Worm (Caenorhabditis elegans) whole organism, late embryonic: Measurements from ENCODE around the gene nhr-61.

Source experiments
- C38D4.7 ChIP-seq: fragments of 200-800 bp; sonication (Bioruptor generic); optimal IDR thresholded peaks from 2 replicates; lab custom pipeline; 2018; ENCODE audit warnings: mild to moderate bottlenecking, missing genetic modification characterization, moderate library complexity, missing compliant biosample characterization
- F13H6.1 ChIP-seq: sonication (generic microtip); optimal IDR thresholded peaks from 2 replicates; lab custom pipeline; 2016; ENCODE audit warnings: missing genetic modification characterization, missing compliant biosample characterization
- K02D7.2 ChIP-seq: sonication (generic microtip); optimal IDR thresholded peaks from 2 replicates; lab custom pipeline; 2017; ENCODE audit warnings: mild to moderate bottlenecking, missing genetic modification characterization, missing compliant biosample characterization
- Y22D7AL.16 ChIP-seq: sonication (generic microtip); optimal IDR thresholded peaks from 2 replicates; lab custom pipeline; 2016; ENCODE audit warnings: missing genetic modification characterization, missing compliant biosample characterization
- ceh-30 ChIP-seq: fragments of 150-350 bp; optimal IDR thresholded peaks from 2 replicates; lab custom pipeline; 2014; ENCODE audit warnings: missing biosample characterization, missing genetic modification characterization
- ceh-31 ChIP-seq: sonication (generic microtip); optimal IDR thresholded peaks from 2 replicates; lab custom pipeline; 2016; ENCODE audit warnings: missing genetic modification characterization, missing compliant biosample characterization
- dve-1 ChIP-seq: sonication (generic microtip); optimal IDR thresholded peaks from 2 replicates; lab custom pipeline; 2017; ENCODE audit warnings: antibody characterized with exemption, mild to moderate bottlenecking, missing genetic modification characterization, missing compliant biosample characterization
- hlh-13 ChIP-seq: fragments of 200-800 bp; sonication (Bioruptor generic); optimal IDR thresholded peaks from 2 replicates; lab custom pipeline; 2018; ENCODE audit warnings: mild to moderate bottlenecking, missing genetic modification characterization, missing compliant biosample characterization
- lin-11 ChIP-seq: fragments of 200-800 bp; sonication (Bioruptor generic); optimal IDR thresholded peaks from 2 replicates; lab custom pipeline; 2018; ENCODE audit warnings: mild to moderate bottlenecking, missing genetic modification characterization, missing compliant biosample characterization
- pha-4 ChIP-seq: fragments of 150-350 bp; optimal IDR thresholded peaks from 2 replicates; lab custom pipeline; 2018; ENCODE audit warnings: missing biosample characterization, missing genetic modification reagents, missing genetic modification characterization

DNA sequence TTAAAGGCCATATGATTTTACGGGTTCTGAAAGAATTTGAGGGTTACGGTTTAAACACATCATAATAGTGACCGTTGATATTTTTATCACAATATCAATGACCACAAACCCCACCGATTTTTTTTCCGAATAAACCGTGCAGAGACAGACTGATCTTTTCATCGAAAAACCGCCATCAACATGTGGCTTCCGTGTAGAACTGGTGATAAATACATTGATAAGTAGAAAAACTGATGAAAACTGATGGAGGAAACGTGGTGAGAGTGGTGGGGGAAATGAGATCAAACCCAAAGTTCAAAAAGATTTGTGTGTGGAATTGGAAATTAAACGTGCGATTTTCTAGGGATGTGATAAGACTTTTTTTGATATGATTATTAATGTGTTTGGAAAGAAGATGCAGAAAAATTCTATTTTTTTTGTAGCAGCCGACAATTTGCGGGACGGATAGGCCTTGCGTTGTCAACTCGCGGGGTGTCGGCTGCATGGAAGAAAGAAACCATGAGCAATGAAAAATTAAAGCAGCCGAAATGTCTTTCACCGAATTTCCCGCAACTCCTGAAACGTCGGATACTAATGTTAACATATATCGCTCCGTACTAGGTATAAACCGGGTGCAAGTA lies 20.4 kb upstream of the nhr-61 start:
- TF ChIP-seq K02D7.2 (tag; lab: Kevin White, UChicago) (no peak), ceh-30 (tag; lab: Kevin White, UChicago) (no peak), dve-1 (tag; lab: Kevin White, UChicago) (no peak), F13H6.1 (tag; lab: Kevin White, UChicago) (no peak), Y22D7AL.16 (tag; lab: Kevin White, UChicago) (no peak), C38D4.7 (no peak), ceh-31 (tag; lab: Kevin White, UChicago) (no peak), lin-11 (tag; lab: Kevin White, UChicago) (no peak), hlh-13 (no peak), pha-4 (tag; lab: Kevin White, UChicago) (no peak)
